Worm (Caenorhabditis elegans): ENCODE data around the gene srxa-11.

The srxa-11 gene

DNA sequence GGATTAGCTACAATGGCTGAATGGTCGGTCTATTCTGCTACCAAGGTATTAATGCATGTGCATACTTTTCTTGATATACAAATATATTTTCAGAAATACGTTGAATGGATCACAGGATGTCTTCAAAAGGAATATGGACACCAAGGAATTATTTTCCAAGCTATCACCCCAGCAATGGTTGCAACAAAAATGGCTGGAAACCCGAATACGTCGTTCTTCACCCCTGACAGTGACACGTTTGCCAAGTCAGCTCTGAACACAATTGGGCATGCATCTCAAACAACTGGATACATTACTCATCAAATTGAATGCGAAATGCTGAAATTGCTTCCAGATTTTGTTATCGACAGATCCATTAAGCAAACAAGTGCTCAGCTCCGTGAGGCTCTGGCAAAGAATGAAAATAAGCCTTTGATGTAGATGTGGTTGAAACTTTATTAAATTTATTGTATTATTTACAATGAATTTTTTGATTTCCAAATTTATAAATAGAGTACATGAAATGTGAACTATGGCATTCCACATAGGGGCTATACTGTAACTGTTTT, 16.3 kb upstream of the srxa-11 start (continued):
- TF ChIP-seq snpc-3.4 (tag; optimal IDR thresholded peaks at IDR 0.05), result no peak
- peak; percentile 54; the same call in 1 of the 2 replicates for TF ChIP-seq ceh-100 (GFP tag; IDR thresholded peaks at IDR 0.05)
- TF ChIP-seq F23B12.7 (tag; optimal IDR thresholded peaks at IDR 0.05; ENCODE audit: insufficient read depth), result no peak
- TF ChIP-seq sdz-38 (tag; optimal IDR thresholded peaks at IDR 0.05), result no peak
- no peak for TF ChIP-seq nhr-179 (tag; optimal IDR thresholded peaks at IDR 0.05)
- TF ChIP-seq B0019.2 (GFP tag; conservative IDR thresholded peaks at IDR 0.05), result no peak; the same call in 1 of the 2 replicates
- no peak for TF ChIP-seq hlh-12 (tag; optimal IDR thresholded peaks at IDR 0.05)
- TF ChIP-seq madf-6 (GFP tag; IDR thresholded peaks at IDR 0.05), result no peak; the same call in 1 of the 2 replicates
- no peak for TF ChIP-seq F39B2.1 (GFP tag; IDR thresholded peaks at IDR 0.05)
- peak; percentile 88 for TF ChIP-seq somi-1 (GFP tag; optimal IDR thresholded peaks at IDR 0.05)
- TF ChIP-seq let-607 (tag; optimal IDR thresholded peaks at IDR 0.05), result peak; percentile 4 to 34
- peak; percentile 65 for TF ChIP-seq F10E7.11 (tag; optimal IDR thresholded peaks at IDR 0.05)
- TF ChIP-seq hmg-20 (GFP tag; IDR thresholded peaks at IDR 0.05), result peak; percentile 62; the same call in 1 of the 2 replicates
- TF ChIP-seq C06A6.2 (GFP tag; conservative IDR thresholded peaks at IDR 0.05), result peak; percentile 74
- TF ChIP-seq zfh-2 (GFP tag; conservative IDR thresholded peaks at IDR 0.05), result no peak
- TF ChIP-seq attf-6 (GFP tag; IDR thresholded peaks at IDR 0.05), result peak; percentile 71
- no peak; the same call in none of the 2 replicates for TF ChIP-seq F33H1.4 (GFP tag; IDR thresholded peaks at IDR 0.05)
- no peak for TF ChIP-seq aptf-2 (GFP tag; conservative IDR thresholded peaks at IDR 0.05)
- TF ChIP-seq zim-3 (tag; optimal IDR thresholded peaks at IDR 0.05), result peak; percentile 16
- TF ChIP-seq ztf-18 (tag; optimal IDR thresholded peaks at IDR 0.05), result no peak
- TF ChIP-seq F57A8.1 (GFP tag; optimal IDR thresholded peaks at IDR 0.05), result no peak
- peak; percentile 55 for TF ChIP-seq pha-4 (tag; optimal IDR thresholded peaks at IDR 0.05)
- TF ChIP-seq chd-7 (tag; optimal IDR thresholded peaks at IDR 0.05), result peak; percentile 92
- peak; percentile 88 for TF ChIP-seq mel-28 (tag; optimal IDR thresholded peaks at IDR 0.05; ENCODE audit: borderline replicate concordance)
- TF ChIP-seq xnd-1 (tag; optimal IDR thresholded peaks at IDR 0.05), result no peak
- no peak for TF ChIP-seq efl-1 (GFP tag; optimal IDR thresholded peaks at IDR 0.05)
- peak; percentile 22; the same call in 1 of the 2 replicates for TF ChIP-seq sea-2 (GFP tag; IDR thresholded peaks at IDR 0.05)
- peak; percentile 22 for TF ChIP-seq lin-40 (tag; optimal IDR thresholded peaks at IDR 0.05)
- peak; percentile 41 for TF ChIP-seq ceh-27 (GFP tag; optimal IDR thresholded peaks at IDR 0.05)
- peak; percentile 19; the same call in 1 of the 2 replicates for TF ChIP-seq rcor-1 (GFP tag; IDR thresholded peaks at IDR 0.05)
- TF ChIP-seq Y95B8A.8 (GFP tag; IDR thresholded peaks at IDR 0.05), result peak; percentile 88
- 0 out of 2 replicates have a peak, but pooled peaks have one; percentile 69 for TF ChIP-seq lag-1 (GFP tag; IDR thresholded peaks at IDR 0.05)
- no peak for TF ChIP-seq nfya-1 (tag; optimal IDR thresholded peaks at IDR 0.05; ENCODE audit: borderline replicate concordance, insufficient read depth)
- TF ChIP-seq lin-26 (GFP tag; IDR thresholded peaks at IDR 0.05), result peak; percentile 91
- TF ChIP-seq F52B5.7 (tag; optimal IDR thresholded peaks at IDR 0.05), result peak; percentile 92
- TF ChIP-seq unc-62 (GFP tag; optimal IDR thresholded peaks at IDR 0.05), result no peak
- TF ChIP-seq pbrm-1 (GFP tag; IDR thresholded peaks at IDR 0.05), result peak; percentile 61; the same call in 1 of the 2 replicates
- TF ChIP-seq lsy-27 (tag; optimal IDR thresholded peaks at IDR 0.05; ENCODE audit: borderline replicate concordance, insufficient read depth), result no peak
- peak; percentile 90 for TF ChIP-seq atf-7 (tag; optimal IDR thresholded peaks at IDR 0.05)
- no peak for TF ChIP-seq B0261.1 (tag; optimal IDR thresholded peaks at IDR 0.05)
- no peak for TF ChIP-seq mxl-1 (tag; optimal IDR thresholded peaks at IDR 0.05)
- TF ChIP-seq nfya-2 (GFP tag; IDR thresholded peaks at IDR 0.05), result no peak
- TF ChIP-seq snpc-1.3 (tag; optimal IDR thresholded peaks at IDR 0.05; ENCODE audit: insufficient read depth), result no peak
- no peak for TF ChIP-seq egrh-3 (GFP tag; IDR thresholded peaks at IDR 0.05)
- peak; percentile 88; the same call in 1 of the 2 replicates for TF ChIP-seq aptf-3 (GFP tag; IDR thresholded peaks at IDR 0.05)
- TF ChIP-seq him-1 (tag; optimal IDR thresholded peaks at IDR 0.05), result no peak
- peak; percentile 91 for TF ChIP-seq tlf-1 (GFP tag; optimal IDR thresholded peaks at IDR 0.05)
